Worm (Caenorhabditis elegans) whole organism, L3 larva: Measurements from ENCODE around the gene T04A8.13.

Source experiments
- R02D3.7 ChIP-seq: fragments of 150-350 bp; optimal IDR thresholded peaks from 2 replicates; lab custom pipeline; 2014; ENCODE audit warnings: missing biosample characterization, missing genetic modification characterization
- ZK546.5 ChIP-seq: sonication (generic microtip); optimal IDR thresholded peaks from 2 replicates; lab custom pipeline; 2017; ENCODE audit warnings: missing biosample characterization, missing genetic modification characterization
- aly-2 ChIP-seq: fragments of 150-350 bp; optimal IDR thresholded peaks from 2 replicates; lab custom pipeline; 2014; ENCODE audit warnings: missing biosample characterization, missing genetic modification characterization
- ama-1 ChIP-seq: fragments of 150-350 bp; optimal IDR thresholded peaks from 2 replicates; lab custom pipeline; 2018
- ceh-16 ChIP-seq: sonication (generic microtip); optimal IDR thresholded peaks from 2 replicates; lab custom pipeline; 2017; ENCODE audit warnings: missing biosample characterization, missing genetic modification characterization
- ceh-28 ChIP-seq: fragments of 150-350 bp; optimal IDR thresholded peaks from 2 replicates; lab custom pipeline; 2014; ENCODE audit warnings: missing biosample characterization, missing genetic modification reagents, missing genetic modification characterization
- ceh-82 ChIP-seq: fragments of 150-350 bp; optimal IDR thresholded peaks from 2 replicates; lab custom pipeline; 2014; ENCODE audit warnings: missing biosample characterization, missing genetic modification characterization
- ceh-9 ChIP-seq: sonication (generic microtip); optimal IDR thresholded peaks from 2 replicates; lab custom pipeline; 2018; ENCODE audit warnings: missing biosample characterization, missing genetic modification characterization
- daf-12 ChIP-seq: fragments of 150-350 bp; optimal IDR thresholded peaks from 2 replicates; lab custom pipeline; 2014; ENCODE audit warnings: missing biosample characterization, missing genetic modification reagents, missing genetic modification characterization
- egl-27 ChIP-seq: sonication (generic microtip); optimal IDR thresholded peaks from 4 replicates; lab custom pipeline; 2017; ENCODE audit warnings: missing biosample characterization, missing genetic modification reagents, missing genetic modification characterization
- egl-5 ChIP-seq: fragments of 150-350 bp; optimal IDR thresholded peaks from 2 replicates; lab custom pipeline; 2017; ENCODE audit warnings: missing biosample characterization, missing genetic modification reagents, missing genetic modification characterization, inconsistent platforms
- elt-1 ChIP-seq: fragments of 150-350 bp; optimal IDR thresholded peaks from 2 replicates; lab custom pipeline; 2014; ENCODE audit warnings: missing biosample characterization, missing genetic modification characterization
- elt-2 ChIP-seq: sonication (generic microtip); optimal IDR thresholded peaks from 2 replicates; lab custom pipeline; 2016; ENCODE audit warnings: missing genetic modification reagents, mild to moderate bottlenecking, missing genetic modification characterization, missing compliant biosample characterization
- elt-3 ChIP-seq, 3 experiments: fragments of 150-350 bp in 1 of 3; sonication (generic microtip) in 2 of 3; optimal IDR thresholded peaks; 2 replicates in 2 of 3; 4 replicates in 1 of 3; lab custom pipeline; 2014 to 2017; ENCODE audit warnings: missing biosample characterization in 3 of 3, missing genetic modification characterization in 3 of 3
- eor-1 ChIP-seq, 2 experiments: fragments of 150-350 bp; optimal IDR thresholded peaks; 2 replicates each; lab custom pipeline; 2014 to 2018; ENCODE audit warnings: missing biosample characterization in 2 of 2, missing genetic modification characterization in 2 of 2
- fkh-10 ChIP-seq: sonication (generic microtip); optimal IDR thresholded peaks from 2 replicates; lab custom pipeline; 2017; ENCODE audit warnings: missing biosample characterization, missing genetic modification reagents, missing genetic modification characterization
- fkh-2 ChIP-seq: fragments of 150-350 bp; optimal IDR thresholded peaks from 2 replicates; lab custom pipeline; 2014; ENCODE audit warnings: missing biosample characterization, missing genetic modification reagents, missing genetic modification characterization
- fos-1 ChIP-seq: fragments of 150-350 bp; optimal IDR thresholded peaks from 2 replicates; lab custom pipeline; 2014; ENCODE audit warnings: missing biosample characterization, missing genetic modification characterization
- hmg-11 ChIP-seq: sonication (generic microtip); optimal IDR thresholded peaks from 2 replicates; lab custom pipeline; 2016; ENCODE audit warnings: missing genetic modification characterization, missing compliant biosample characterization
- jun-1 ChIP-seq: fragments of 150-350 bp; optimal IDR thresholded peaks from 2 replicates; lab custom pipeline; 2014; ENCODE audit warnings: missing biosample characterization, missing genetic modification reagents, missing genetic modification characterization
- lin-15B ChIP-seq: fragments of 150-350 bp; optimal IDR thresholded peaks from 2 replicates; lab custom pipeline; 2014; ENCODE audit warnings: missing biosample characterization, missing genetic modification characterization
- lin-39 ChIP-seq: fragments of 150-350 bp; optimal IDR thresholded peaks from 2 replicates; lab custom pipeline; 2018; ENCODE audit warnings: missing biosample characterization, missing genetic modification reagents, missing genetic modification characterization
- lsy-12 ChIP-seq: sonication (generic microtip); optimal IDR thresholded peaks from 2 replicates; lab custom pipeline; 2016; ENCODE audit warnings: mild to moderate bottlenecking, missing genetic modification characterization, missing compliant biosample characterization
- mdl-1 ChIP-seq: fragments of 150-350 bp; optimal IDR thresholded peaks from 2 replicates; lab custom pipeline; 2014; ENCODE audit warnings: missing biosample characterization, missing genetic modification characterization
- mml-1 ChIP-seq: fragments of 150-350 bp; sonication (generic microtip); optimal IDR thresholded peaks from 3 replicates; lab custom pipeline; 2014; ENCODE audit warnings: missing biosample characterization, missing genetic modification characterization
- nfya-1 ChIP-seq: sonication (generic microtip); optimal IDR thresholded peaks from 2 replicates; lab custom pipeline; 2017; ENCODE audit warnings: missing genetic modification characterization, mild to moderate bottlenecking, missing compliant biosample characterization, antibody characterized with exemption, moderate library complexity; ENCODE audit not compliant: insufficient read depth
- nhr-11 ChIP-seq: fragments of 150-350 bp; optimal IDR thresholded peaks from 2 replicates; lab custom pipeline; 2014; ENCODE audit warnings: missing biosample characterization, missing genetic modification characterization
- nhr-12 ChIP-seq: fragments of 150-350 bp; optimal IDR thresholded peaks from 2 replicates; lab custom pipeline; 2014; ENCODE audit warnings: missing biosample characterization, missing genetic modification characterization
- nhr-23 ChIP-seq: fragments of 150-350 bp; optimal IDR thresholded peaks from 2 replicates; lab custom pipeline; 2014; ENCODE audit warnings: missing biosample characterization, missing genetic modification reagents, missing genetic modification characterization
- nhr-237 ChIP-seq: fragments of 150-350 bp; optimal IDR thresholded peaks from 2 replicates; lab custom pipeline; 2014; ENCODE audit warnings: missing biosample characterization, missing genetic modification characterization
- nhr-25 ChIP-seq: sonication (generic microtip); optimal IDR thresholded peaks from 2 replicates; lab custom pipeline; 2017; ENCODE audit warnings: missing biosample characterization, missing genetic modification characterization
- nhr-28 ChIP-seq: fragments of 150-350 bp; optimal IDR thresholded peaks from 2 replicates; lab custom pipeline; 2014; ENCODE audit warnings: missing biosample characterization, missing genetic modification characterization
- nhr-43 ChIP-seq: sonication (generic microtip); optimal IDR thresholded peaks from 2 replicates; lab custom pipeline; 2016; ENCODE audit warnings: mild to moderate bottlenecking, missing genetic modification characterization, missing compliant biosample characterization; ENCODE audit not compliant: poor library complexity, severe bottlenecking
- nhr-67 ChIP-seq: fragments of 150-350 bp; optimal IDR thresholded peaks from 2 replicates; lab custom pipeline; 2014; ENCODE audit warnings: missing biosample characterization, missing genetic modification characterization
- nhr-76 ChIP-seq: fragments of 150-350 bp; sonication (generic microtip); optimal IDR thresholded peaks from 5 replicates; lab custom pipeline; 2014; ENCODE audit warnings: missing biosample characterization, missing genetic modification characterization
- nhr-77 ChIP-seq: fragments of 150-350 bp; optimal IDR thresholded peaks from 2 replicates; lab custom pipeline; 2014; ENCODE audit warnings: missing biosample characterization, missing genetic modification characterization
- pha-4 ChIP-seq: fragments of 150-350 bp; optimal IDR thresholded peaks from 2 replicates; lab custom pipeline; 2014; ENCODE audit warnings: missing biosample characterization, missing genetic modification reagents, missing genetic modification characterization
- pqm-1 ChIP-seq: fragments of 150-350 bp; optimal IDR thresholded peaks from 2 replicates; lab custom pipeline; 2017; ENCODE audit warnings: missing biosample characterization, missing genetic modification characterization, inconsistent platforms
- sea-2 ChIP-seq: fragments of 150-350 bp; sonication (generic microtip); optimal IDR thresholded peaks from 4 replicates; lab custom pipeline; 2014; ENCODE audit warnings: missing biosample characterization, missing genetic modification reagents, missing genetic modification characterization
- skn-1 ChIP-seq: fragments of 150-350 bp; optimal IDR thresholded peaks from 2 replicates; lab custom pipeline; 2014; ENCODE audit warnings: missing biosample characterization, missing genetic modification characterization
- snpc-4 ChIP-seq: fragments of 150-350 bp; optimal IDR thresholded peaks from 2 replicates; lab custom pipeline; 2014; ENCODE audit warnings: missing biosample characterization, missing genetic modification characterization
- tbx-2 ChIP-seq: sonication (generic microtip); optimal IDR thresholded peaks from 2 replicates; lab custom pipeline; 2016; ENCODE audit warnings: mild to moderate bottlenecking, missing genetic modification characterization, missing compliant biosample characterization
- unc-39 ChIP-seq: sonication (generic microtip); optimal IDR thresholded peaks from 4 replicates; lab custom pipeline; 2017; ENCODE audit warnings: missing biosample characterization, missing genetic modification characterization
- unc-62 ChIP-seq: fragments of 150-350 bp; sonication (generic microtip); optimal IDR thresholded peaks from 4 replicates; lab custom pipeline; 2014; ENCODE audit warnings: missing biosample characterization, missing genetic modification reagents, missing genetic modification characterization
- zag-1 ChIP-seq: fragments of 150-350 bp; optimal IDR thresholded peaks from 2 replicates; lab custom pipeline; 2014; ENCODE audit warnings: missing biosample characterization, missing genetic modification characterization
- ztf-11 ChIP-seq: fragments of 150-350 bp; optimal IDR thresholded peaks from 2 replicates; lab custom pipeline; 2014; ENCODE audit warnings: missing biosample characterization, missing genetic modification characterization
- ztf-4 ChIP-seq: fragments of 150-350 bp; optimal IDR thresholded peaks from 2 replicates; lab custom pipeline; 2014; ENCODE audit warnings: missing biosample characterization, missing genetic modification characterization

Gene T04A8.13

ce11 chrIII:4756983-4757382 lies 50.2 kb downstream of the T04A8.13 start, which contains the start of gene fbxl-2:
fbxl-2 (plus strand) TSS chrIII:4757260.
- TF ChIP-seq pha-4 (tag; lab: Kevin White, UChicago) (peak; percentile 98), ztf-4 (peak; percentile 81), nhr-43 (peak; percentile 96), sea-2 (GFP tag; lab: Kevin White, UChicago) (no peak), aly-2 (no peak), mml-1 (tag; lab: Kevin White, UChicago) (no peak), mdl-1 (tag; lab: Kevin White, UChicago) (no peak), nfya-1 (tag; lab: Kevin White, UChicago) (peak; percentile 97), elt-1 (tag; lab: Kevin White, UChicago) (peak; percentile 65), R02D3.7 (tag; lab: Kevin White, UChicago) (peak; percentile 97), unc-62 (GFP tag; lab: Kevin White, UChicago) (peak; percentile 5), egl-5 (tag; lab: Kevin White, UChicago) (peak; percentile 96), ceh-9 (tag; lab: Kevin White, UChicago) (no peak), daf-12 (no peak), ceh-82 (tag; lab: Kevin White, UChicago) (peak; percentile 65), egl-27 (tag; lab: Kevin White, UChicago) (no peak), skn-1 (tag; lab: Kevin White, UChicago) (peak; percentile 60), nhr-28 (tag; lab: Kevin White, UChicago) (no peak), snpc-4 (tag; lab: Kevin White, UChicago) (peak; percentile 91), pqm-1 (tag; lab: Kevin White, UChicago) (peak; percentile 47), nhr-76 (peak; percentile 13), fkh-10 (peak; percentile 47), elt-2 (tag; lab: Kevin White, UChicago) (peak; percentile 76), nhr-25 (peak; percentile 99), eor-1 (tag; optimal IDR thresholded peaks at IDR 0.05; lab: Kevin White, UChicago) (no peak), ztf-11 (tag; lab: Kevin White, UChicago) (no peak), nhr-67 (tag; lab: Kevin White, UChicago) (no peak), fos-1 (tag; lab: Kevin White, UChicago) (peak; percentile 67), fkh-2 (tag; lab: Kevin White, UChicago) (no peak), lsy-12 (peak; percentile 94), elt-3 (tag; optimal IDR thresholded peaks at IDR 0.05; lab: Kevin White, UChicago) (peak in 2 of 3 experiments; percentile 60 to 70), nhr-23 (tag; lab: Kevin White, UChicago) (peak; percentile 96), ama-1 (lab: Kevin White, UChicago) (peak; percentile 68), lin-15B (peak; percentile 98), ceh-16 (tag; lab: Kevin White, UChicago) (no peak), nhr-237 (tag; lab: Kevin White, UChicago) (no peak), nhr-12 (tag; lab: Kevin White, UChicago) (no peak), jun-1 (tag; lab: Kevin White, UChicago) (peak; percentile 89), hmg-11 (tag; lab: Kevin White, UChicago) (peak; percentile 83), zag-1 (tag; lab: Kevin White, UChicago) (no peak), tbx-2 (tag; lab: Kevin White, UChicago) (peak; percentile 91), unc-39 (tag; lab: Kevin White, UChicago) (no peak), ZK546.5 (tag; lab: Kevin White, UChicago) (peak; percentile 10), nhr-77 (tag; lab: Kevin White, UChicago) (peak; percentile 84), lin-39 (tag; lab: Kevin White, UChicago) (peak; percentile 99), nhr-11 (peak; percentile 71), ceh-28 (tag; lab: Kevin White, UChicago) (peak; percentile 88)
